Worm (Caenorhabditis elegans) whole organism, L4 larva: ENCODE results near the gene parp-2.

ENCODE experiments used
- F10B5.3 ChIP-seq: sonication (generic microtip); optimal IDR thresholded peaks from 2 replicates; lab custom pipeline; 2016; ENCODE audit warnings: mild to moderate bottlenecking, missing genetic modification characterization, missing compliant biosample characterization
- F37D6.2 ChIP-seq: sonication (generic microtip); optimal IDR thresholded peaks from 2 replicates; lab custom pipeline; 2016; ENCODE audit warnings: mild to moderate bottlenecking, missing genetic modification characterization, missing compliant biosample characterization
- F44E2.7 ChIP-seq: fragments of 200-800 bp; sonication (Bioruptor generic); IDR thresholded peaks from 2 replicates; pipeline ENCODE4 v2.1.2; 2022; ENCODE audit warnings: missing genetic modification characterization, missing compliant biosample characterization
- F49E8.2 ChIP-seq: sonication (generic microtip); optimal IDR thresholded peaks from 2 replicates; lab custom pipeline; 2016; ENCODE audit warnings: missing compliant biosample characterization, mild to moderate bottlenecking, missing genetic modification characterization, borderline replicate concordance
- T20F7.1 ChIP-seq: fragments of 200-800 bp; sonication (Bioruptor generic); optimal IDR thresholded peaks from 2 replicates; lab custom pipeline; 2018; ENCODE audit warnings: mild to moderate bottlenecking, missing genetic modification characterization, missing compliant biosample characterization
- T26A8.4 ChIP-seq: fragments of 200-800 bp; sonication (Bioruptor generic); IDR thresholded peaks from 2 replicates; pipeline ENCODE4 v1.3.6; 2022; ENCODE audit warnings: missing genetic modification characterization, missing compliant biosample characterization
- Y105C5A.15 ChIP-seq: fragments of 200-800 bp; sonication (Bioruptor generic); IDR thresholded peaks from 2 replicates; pipeline ENCODE4 v1.3.6; 2022; ENCODE audit warnings: missing genetic modification characterization, missing compliant biosample characterization
- Y48G9A.11 ChIP-seq: fragments of 200-800 bp; sonication (Bioruptor generic); IDR thresholded peaks from 2 replicates; pipeline ENCODE4 v1.3.6; 2022; ENCODE audit warnings: missing genetic modification reagents, missing genetic modification characterization, missing compliant biosample characterization
- ZK337.2 ChIP-seq: fragments of 200-800 bp; sonication (Bioruptor generic); IDR thresholded peaks from 2 replicates; pipeline ENCODE4 v1.3.6; 2022; ENCODE audit warnings: missing genetic modification reagents, missing genetic modification characterization, missing compliant biosample characterization
- attf-4 ChIP-seq: sonication (generic microtip); optimal IDR thresholded peaks from 3 replicates; lab custom pipeline; 2017; ENCODE audit warnings: missing biosample characterization, missing genetic modification characterization
- ceh-28 ChIP-seq: fragments of 150-350 bp; optimal IDR thresholded peaks from 2 replicates; lab custom pipeline; 2014; ENCODE audit warnings: missing biosample characterization, missing genetic modification reagents, missing genetic modification characterization
- ceh-44 ChIP-seq: fragments of 200-800 bp; sonication (Bioruptor generic); IDR thresholded peaks from 2 replicates; pipeline ENCODE4 v1.3.6; 2022; ENCODE audit warnings: missing genetic modification reagents, missing genetic modification characterization, missing compliant biosample characterization
- ceh-62 ChIP-seq: sonication (generic microtip); optimal IDR thresholded peaks from 2 replicates; lab custom pipeline; 2017; ENCODE audit warnings: missing biosample characterization, missing genetic modification characterization
- cey-2 ChIP-seq: sonication (generic microtip); optimal IDR thresholded peaks from 3 replicates; lab custom pipeline; 2017; ENCODE audit warnings: missing genetic modification characterization, mild to moderate bottlenecking, missing compliant biosample characterization, antibody characterized with exemption, borderline replicate concordance; ENCODE audit not compliant: insufficient read depth
- ctbp-1 ChIP-seq: fragments of 200-800 bp; sonication (Bioruptor generic); IDR thresholded peaks from 2 replicates; pipeline ENCODE4 v1.3.6; 2022; ENCODE audit warnings: missing genetic modification reagents, missing genetic modification characterization, missing compliant biosample characterization
- daf-8 ChIP-seq: fragments of 200-800 bp; sonication (Bioruptor generic); IDR thresholded peaks from 2 replicates; pipeline ENCODE4 v1.3.6; 2022; ENCODE audit warnings: missing genetic modification characterization, missing compliant biosample characterization
- dmd-9 ChIP-seq: fragments of 200-800 bp; sonication (Bioruptor generic); IDR thresholded peaks from 2 replicates; pipeline ENCODE4 v1.3.6; 2022; ENCODE audit warnings: missing genetic modification reagents, missing genetic modification characterization, missing compliant biosample characterization
- dpl-1 ChIP-seq: fragments of 150-350 bp; optimal IDR thresholded peaks from 2 replicates; lab custom pipeline; 2014; ENCODE audit warnings: missing biosample characterization, missing genetic modification reagents, missing genetic modification characterization
- duxl-1 ChIP-seq: sonication (generic microtip); optimal IDR thresholded peaks from 2 replicates; lab custom pipeline; 2016; ENCODE audit warnings: mild to moderate bottlenecking, missing genetic modification characterization, moderate library complexity, missing compliant biosample characterization; ENCODE audit not compliant: poor library complexity
- dve-1 ChIP-seq: sonication (generic microtip); optimal IDR thresholded peaks from 2 replicates; lab custom pipeline; 2017; ENCODE audit warnings: antibody characterized with exemption, mild to moderate bottlenecking, missing genetic modification characterization, missing compliant biosample characterization; ENCODE audit not compliant: insufficient read depth
- egl-43 ChIP-seq: fragments of 200-800 bp; sonication (Bioruptor generic); IDR thresholded peaks from 2 replicates; pipeline ENCODE4 v1.3.6; 2022; ENCODE audit warnings: missing genetic modification reagents, missing genetic modification characterization, missing compliant biosample characterization
- fkh-10 ChIP-seq: fragments of 150-350 bp; optimal IDR thresholded peaks from 2 replicates; lab custom pipeline; 2014; ENCODE audit warnings: missing biosample characterization, missing genetic modification reagents, missing genetic modification characterization
- gei-8 ChIP-seq: fragments of 200-800 bp; sonication (Bioruptor generic); optimal IDR thresholded peaks from 2 replicates; lab custom pipeline; 2018; ENCODE audit warnings: mild to moderate bottlenecking, missing genetic modification characterization, missing compliant biosample characterization
- lim-7 ChIP-seq: fragments of 200-800 bp; sonication (Bioruptor generic); IDR thresholded peaks from 2 replicates; pipeline ENCODE4 v1.3.6; 2022; ENCODE audit warnings: missing genetic modification characterization, missing compliant biosample characterization
- lin-1 ChIP-seq: fragments of 200-800 bp; sonication (Bioruptor generic); IDR thresholded peaks from 2 replicates; pipeline ENCODE4 v1.3.6; 2022; ENCODE audit warnings: missing genetic modification reagents, missing genetic modification characterization, missing compliant biosample characterization
- lin-13 ChIP-seq: fragments of 150-350 bp; optimal IDR thresholded peaks from 2 replicates; lab custom pipeline; 2014; ENCODE audit warnings: missing biosample characterization, missing genetic modification reagents, missing genetic modification characterization
- lin-15B ChIP-seq: fragments of 150-350 bp; sonication (generic microtip); optimal IDR thresholded peaks from 3 replicates; lab custom pipeline; 2014; ENCODE audit warnings: missing biosample characterization, missing genetic modification characterization
- lin-29 ChIP-seq: fragments of 200-800 bp; sonication (Bioruptor generic); IDR thresholded peaks from 2 replicates; pipeline ENCODE4 v1.3.6; 2022; ENCODE audit warnings: missing genetic modification reagents, missing genetic modification characterization, missing compliant biosample characterization
- lin-38 ChIP-seq: fragments of 200-800 bp; sonication (Bioruptor generic); IDR thresholded peaks from 2 replicates; pipeline ENCODE4 v1.3.6; 2022; ENCODE audit warnings: missing genetic modification reagents, missing genetic modification characterization, missing compliant biosample characterization
- lir-3 ChIP-seq: sonication (generic microtip); optimal IDR thresholded peaks from 2 replicates; lab custom pipeline; 2016; ENCODE audit warnings: mild to moderate bottlenecking, missing genetic modification characterization, missing compliant biosample characterization
- lsy-2 ChIP-seq, 2 experiments: fragments of 150-350 bp in 1 of 2; sonication (generic microtip) in 1 of 2; optimal IDR thresholded peaks; 2 replicates each; lab custom pipeline; 2014 to 2017; ENCODE audit warnings: missing biosample characterization in 2 of 2, missing genetic modification characterization in 2 of 2
- mdl-1 ChIP-seq, 2 experiments: fragments of 150-350 bp in 1 of 2; sonication (generic microtip) in 1 of 2; optimal IDR thresholded peaks; 2 replicates each; lab custom pipeline; 2014 to 2017; ENCODE audit warnings: missing biosample characterization in 2 of 2, missing genetic modification characterization in 2 of 2
- mep-1 ChIP-seq: fragments of 150-350 bp; sonication (generic microtip); optimal IDR thresholded peaks from 3 replicates; lab custom pipeline; 2014; ENCODE audit warnings: missing biosample characterization, missing genetic modification characterization
- mes-2 ChIP-seq: sonication (generic microtip); optimal IDR thresholded peaks from 2 replicates; lab custom pipeline; 2016; ENCODE audit warnings: missing genotype, mild to moderate bottlenecking, missing genetic modification characterization, missing compliant biosample characterization; ENCODE audit not compliant: poor library complexity, severe bottlenecking
- nhr-10 ChIP-seq: fragments of 150-350 bp; optimal IDR thresholded peaks from 2 replicates; lab custom pipeline; 2014; ENCODE audit warnings: missing biosample characterization, missing genetic modification characterization
- nhr-237 ChIP-seq: sonication (generic microtip); optimal IDR thresholded peaks from 2 replicates; lab custom pipeline; 2017; ENCODE audit warnings: missing biosample characterization, missing genetic modification characterization
- nhr-25 ChIP-seq: sonication (generic microtip); optimal IDR thresholded peaks from 2 replicates; lab custom pipeline; 2017; ENCODE audit warnings: missing genetic modification characterization, mild to moderate bottlenecking, missing compliant biosample characterization, antibody characterized with exemption, moderate library complexity, borderline replicate concordance; ENCODE audit not compliant: insufficient read depth
- nhr-6 ChIP-seq: fragments of 150-350 bp; optimal IDR thresholded peaks from 2 replicates; lab custom pipeline; 2014; ENCODE audit warnings: missing biosample characterization, missing genetic modification characterization
- nhr-76 ChIP-seq: fragments of 150-350 bp; optimal IDR thresholded peaks from 2 replicates; lab custom pipeline; 2014; ENCODE audit warnings: missing biosample characterization, missing genetic modification characterization
- pha-4 ChIP-seq, 2 experiments: fragments of 150-350 bp in 1 of 2; fragments of 200-800 bp in 1 of 2; sonication (Bioruptor generic) in 1 of 2; IDR thresholded peaks in 1 of 2; optimal IDR thresholded peaks in 1 of 2; 2 replicates each; pipeline versions ENCODE4 v1.3.6 to Lab custom; 2014 to 2022; ENCODE audit warnings: missing genetic modification characterization in 2 of 2, missing genetic modification reagents in 2 of 2, missing biosample characterization in 1 of 2, missing compliant biosample characterization in 1 of 2
- php-3 ChIP-seq: fragments of 200-800 bp; sonication (Bioruptor generic); IDR thresholded peaks from 2 replicates; pipeline ENCODE4 v1.3.6; 2022; ENCODE audit warnings: missing genetic modification reagents, missing genetic modification characterization, missing compliant biosample characterization
- rbr-2 ChIP-seq: sonication (generic microtip); optimal IDR thresholded peaks from 2 replicates; lab custom pipeline; 2016; ENCODE audit warnings: missing genotype, missing genetic modification characterization, missing compliant biosample characterization
- sdz-12 ChIP-seq: fragments of 200-800 bp; sonication (Bioruptor generic); optimal IDR thresholded peaks from 2 replicates; lab custom pipeline; 2018; ENCODE audit warnings: mild to moderate bottlenecking, missing genetic modification characterization, missing compliant biosample characterization
- skn-1 ChIP-seq: fragments of 150-350 bp; optimal IDR thresholded peaks from 2 replicates; lab custom pipeline; 2014; ENCODE audit warnings: missing biosample characterization, missing genetic modification characterization
- spr-3 ChIP-seq: fragments of 200-800 bp; sonication (Bioruptor generic); optimal IDR thresholded peaks from 2 replicates; lab custom pipeline; 2018; ENCODE audit warnings: mild to moderate bottlenecking, missing genetic modification characterization, missing compliant biosample characterization
- tra-1 ChIP-seq: fragments of 200-800 bp; sonication (Bioruptor generic); IDR thresholded peaks from 2 replicates; pipeline ENCODE4 v1.3.6; 2022; ENCODE audit warnings: missing genetic modification reagents, missing genetic modification characterization, missing compliant biosample characterization
- unc-130 ChIP-seq: sonication (generic microtip); optimal IDR thresholded peaks from 2 replicates; lab custom pipeline; 2016; ENCODE audit warnings: missing genetic modification reagents, missing genetic modification characterization, missing compliant biosample characterization
- vab-7 ChIP-seq: fragments of 200-800 bp; sonication (Bioruptor generic); IDR thresholded peaks from 2 replicates; pipeline ENCODE4 v1.3.6; 2022; ENCODE audit warnings: missing genetic modification reagents, missing genetic modification characterization, missing compliant biosample characterization
- zag-1 ChIP-seq: fragments of 150-350 bp; optimal IDR thresholded peaks from 2 replicates; lab custom pipeline; 2014; ENCODE audit warnings: missing biosample characterization, missing genetic modification characterization
- zfp-2 ChIP-seq: sonication (generic microtip); optimal IDR thresholded peaks from 2 replicates; lab custom pipeline; 2016; ENCODE audit warnings: mild to moderate bottlenecking, missing genetic modification characterization, missing compliant biosample characterization
- zip-2 ChIP-seq: fragments of 150-350 bp; optimal IDR thresholded peaks from 2 replicates; lab custom pipeline; 2014; ENCODE audit warnings: missing biosample characterization, missing genetic modification characterization

The parp-2 gene

DNA sequence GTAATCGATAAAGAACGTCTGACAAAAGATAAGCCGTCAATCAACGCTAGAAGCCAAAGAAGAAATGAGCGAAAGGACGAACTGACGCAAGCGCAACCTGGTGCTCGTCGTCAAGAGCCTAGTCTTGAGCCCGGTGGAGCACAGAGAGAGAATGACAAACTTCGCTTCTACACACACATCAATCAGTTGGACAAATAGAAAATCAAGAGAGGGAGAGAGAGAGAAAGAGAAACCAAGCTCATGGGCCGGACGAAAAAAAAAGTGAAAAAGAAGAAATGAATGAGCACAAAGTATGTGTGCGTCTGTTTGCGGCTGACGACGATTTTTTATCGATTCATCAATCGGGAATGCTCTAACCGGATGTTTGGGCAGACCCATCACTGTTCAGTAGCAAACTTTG, 28.3 kb downstream of the parp-2 start:
- no peak for TF ChIP-seq rbr-2
- TF ChIP-seq duxl-1 (tag; lab: Kevin White, UChicago), result no peak
- no peak for TF ChIP-seq nhr-25
- no peak for TF ChIP-seq fkh-10
- TF ChIP-seq gei-8 (GFP tag; lab: Kevin White, UChicago), result no peak
- TF ChIP-seq cey-2 (tag; lab: Kevin White, UChicago), result no peak
- TF ChIP-seq lin-29, result no peak
- TF ChIP-seq Y105C5A.15 (GFP tag; lab: Robert Waterston, UW), result no peak
- no peak for TF ChIP-seq php-3 (GFP tag; lab: Robert Waterston, UW)
- TF ChIP-seq nhr-76, result no peak
- no peak for TF ChIP-seq lsy-2 (tag; optimal IDR thresholded peaks at IDR 0.05; lab: Kevin White, UChicago)
- TF ChIP-seq daf-8 (GFP tag; lab: Robert Waterston, UW), result no peak
- TF ChIP-seq pha-4 (GFP tag; IDR thresholded peaks at IDR 0.05; lab: Robert Waterston, UW), result no peak; the same call in none of the 2 replicates
- TF ChIP-seq pha-4 (tag; optimal IDR thresholded peaks at IDR 0.05; lab: Kevin White, UChicago), result peak; percentile 37
- TF ChIP-seq zip-2, result no peak
- TF ChIP-seq nhr-6 (tag; lab: Kevin White, UChicago), result peak; percentile 7
- TF ChIP-seq T20F7.1 (GFP tag; lab: Kevin White, UChicago), result no peak
- no peak for TF ChIP-seq F49E8.2 (tag; lab: Kevin White, UChicago)
- no peak for TF ChIP-seq skn-1 (tag; lab: Kevin White, UChicago)
- TF ChIP-seq mep-1 (tag; lab: Kevin White, UChicago), result no peak
- TF ChIP-seq mes-2, result no peak
- TF ChIP-seq zfp-2 (tag; lab: Kevin White, UChicago), result no peak
- peak in 1 of 2 experiments; percentile 11 for TF ChIP-seq mdl-1 (tag; optimal IDR thresholded peaks at IDR 0.05; lab: Kevin White, UChicago)
- no peak for TF ChIP-seq unc-130 (GFP tag; lab: Kevin White, UChicago)
- TF ChIP-seq T26A8.4 (GFP tag; lab: Robert Waterston, UW), result no peak
- TF ChIP-seq F37D6.2 (tag; lab: Kevin White, UChicago), result no peak
- no peak for TF ChIP-seq lin-38 (GFP tag; lab: Robert Waterston, UW)
- no peak for TF ChIP-seq lir-3 (tag; lab: Kevin White, UChicago)
- TF ChIP-seq F10B5.3 (tag; lab: Kevin White, UChicago), result no peak
- no peak for TF ChIP-seq lin-13 (GFP tag; lab: Kevin White, UChicago)
- TF ChIP-seq Y48G9A.11 (GFP tag; lab: Robert Waterston, UW), result no peak
- TF ChIP-seq dpl-1 (GFP tag; lab: Kevin White, UChicago), result no peak
- TF ChIP-seq lim-7 (GFP tag; lab: Robert Waterston, UW), result no peak
- TF ChIP-seq ctbp-1 (GFP tag; lab: Robert Waterston, UW), result no peak
- no peak for TF ChIP-seq sdz-12 (GFP tag; lab: Kevin White, UChicago)
- no peak for TF ChIP-seq F44E2.7 (GFP tag; lab: Robert Waterston, UW)
- no peak for TF ChIP-seq zag-1 (tag; lab: Kevin White, UChicago)
- no peak for TF ChIP-seq lin-15B
- TF ChIP-seq vab-7 (GFP tag; lab: Robert Waterston, UW), result no peak
- TF ChIP-seq lin-1 (GFP tag; lab: Robert Waterston, UW), result no peak
- no peak for TF ChIP-seq nhr-237 (tag; lab: Kevin White, UChicago)
- no peak for TF ChIP-seq dve-1 (tag; lab: Kevin White, UChicago)
- no peak for TF ChIP-seq ZK337.2
- peak; percentile 57; the same call in 1 of the 2 replicates for TF ChIP-seq egl-43 (GFP tag; lab: Robert Waterston, UW)
- no peak for TF ChIP-seq ceh-44
- no peak for TF ChIP-seq dmd-9 (GFP tag; lab: Robert Waterston, UW)
- no peak for TF ChIP-seq attf-4 (tag; lab: Kevin White, UChicago)
- no peak for TF ChIP-seq nhr-10
- no peak for TF ChIP-seq tra-1 (GFP tag; lab: Robert Waterston, UW)
- TF ChIP-seq spr-3 (GFP tag; lab: Kevin White, UChicago), result no peak
- TF ChIP-seq ceh-62 (tag; lab: Kevin White, UChicago), result no peak
- TF ChIP-seq ceh-28 (tag; lab: Kevin White, UChicago), result no peak
